Comparison of ENCODE assay signal across 2 worm cellular contexts in genomic region chrV:12921680-12922079, ce11.
A peak's percentile ranks its signal among the peaks of the same experiment; 100 is the strongest.
TF ChIP-seq lines count a peak whose summit lies in the region.

No protein-coding gene starts in this region.

TF ChIP-seq in whole organism, L2 larva, 48 proteins besides CTCF, POLR2A, EP300 and RAD21 (continued from another document):
- TF ChIP-seq elt-3 (tag; optimal IDR thresholded peaks at IDR 0.05; lab: Kevin White, UChicago) = no peak
- no peak for TF ChIP-seq blmp-1 (tag; optimal IDR thresholded peaks at IDR 0.05; lab: Kevin White, UChicago; ENCODE audit: insufficient read depth)
- TF ChIP-seq ztf-11 (tag; optimal IDR thresholded peaks at IDR 0.05; lab: Kevin White, UChicago) = no peak
- no peak for TF ChIP-seq Y55F3AM.14 (GFP tag; optimal IDR thresholded peaks at IDR 0.05; lab: Kevin White, UChicago)
- TF ChIP-seq unc-62 (GFP tag; optimal IDR thresholded peaks at IDR 0.05; lab: Kevin White, UChicago) = no peak
- no peak for TF ChIP-seq unc-55 (GFP tag; optimal IDR thresholded peaks at IDR 0.05; lab: Kevin White, UChicago)
- peak; percentile 73 for TF ChIP-seq fos-1 (tag; optimal IDR thresholded peaks at IDR 0.05; lab: Kevin White, UChicago)
- no peak for TF ChIP-seq dmd-4 (tag; optimal IDR thresholded peaks at IDR 0.05; lab: Kevin White, UChicago)
- no peak for TF ChIP-seq nhr-10 (tag; optimal IDR thresholded peaks at IDR 0.05; lab: Kevin White, UChicago)
- TF ChIP-seq lin-11 (tag; optimal IDR thresholded peaks at IDR 0.05; lab: Kevin White, UChicago) = no peak
- TF ChIP-seq alr-1 (tag; optimal IDR thresholded peaks at IDR 0.05; lab: Kevin White, UChicago) = no peak
- TF ChIP-seq mab-5 (tag; optimal IDR thresholded peaks at IDR 0.05; lab: Kevin White, UChicago) = no peak
- no peak for TF ChIP-seq lin-13 (GFP tag; optimal IDR thresholded peaks at IDR 0.05; lab: Kevin White, UChicago)
TF ChIP-seq in whole organism, L2 larva: peak in this region for 4.

TF ChIP-seq in whole organism, L4 larva, 104 proteins besides CTCF, POLR2A, EP300 and RAD21 (continued from another document):
- no peak for TF ChIP-seq nhr-25 (tag; optimal IDR thresholded peaks at IDR 0.05; lab: Kevin White, UChicago; ENCODE audit: borderline replicate concordance, insufficient read depth)
- peak; percentile 87 for TF ChIP-seq nhr-28 (tag; optimal IDR thresholded peaks at IDR 0.05; lab: Kevin White, UChicago)
- TF ChIP-seq hlh-11 (tag; optimal IDR thresholded peaks at IDR 0.05; lab: Kevin White, UChicago) = peak; percentile 76
- TF ChIP-seq Y5F2A.4 (GFP tag; optimal IDR thresholded peaks at IDR 0.05; lab: Kevin White, UChicago) = no peak
- peak; percentile 88 for TF ChIP-seq dmd-6 (GFP tag; IDR thresholded peaks at IDR 0.05; lab: Robert Waterston, UW)
- TF ChIP-seq nhr-6 (tag; optimal IDR thresholded peaks at IDR 0.05; lab: Kevin White, UChicago) = peak; percentile 48
